Fruit fly (Drosophila melanogaster): ENCODE results near the gene CG43402.

Gene CG43402

DNA sequence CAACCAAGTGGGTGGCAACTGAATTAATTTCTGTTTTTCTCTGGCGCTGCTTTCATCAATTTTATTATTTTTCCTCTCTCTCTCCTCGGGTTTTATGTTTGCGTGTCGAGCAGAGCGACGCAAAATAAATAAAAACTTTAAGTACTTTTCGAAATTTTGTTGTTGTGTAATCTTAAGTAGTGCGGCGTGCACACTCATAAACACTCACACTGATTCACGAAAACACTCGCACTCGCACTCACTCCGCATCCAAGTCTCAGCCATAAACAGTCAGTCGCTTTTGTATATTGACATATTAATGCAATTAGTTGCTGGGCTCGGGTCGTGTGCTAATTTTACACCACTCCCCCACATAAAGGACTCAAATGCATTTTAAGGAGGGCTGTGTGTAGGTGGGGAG lies 7.5 kb upstream of the CG43402 start:
- no peak for TF ChIP-seq usp (GFP tag; optimal IDR thresholded peaks at IDR 0.05)
- TF ChIP-seq CG8478 (optimal IDR thresholded peaks at IDR 0.05): no peak
- no peak for TF ChIP-seq EcR (GFP tag; optimal IDR thresholded peaks at IDR 0.05)
- TF ChIP-seq psq (optimal IDR thresholded peaks at IDR 0.05): no peak

DNA sequence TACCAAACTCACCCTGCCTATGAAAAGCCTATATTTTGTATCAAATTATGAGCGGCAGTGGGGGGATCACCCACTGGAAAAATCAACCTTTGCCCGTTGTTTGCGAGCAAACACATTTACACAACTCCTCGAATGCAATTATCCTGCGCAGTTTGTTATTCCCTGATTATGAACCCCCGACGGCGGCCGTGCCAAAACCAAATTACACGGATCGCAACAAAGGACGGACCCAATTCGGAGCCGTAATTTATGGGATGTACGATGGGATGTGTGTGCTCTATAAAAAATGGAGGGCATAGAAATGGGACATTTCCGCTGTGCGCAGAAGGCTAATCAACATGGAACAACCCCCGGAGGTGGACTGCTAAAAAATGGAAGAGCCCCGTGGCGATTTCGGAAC lies 6.9 kb upstream of the CG43402 start:
- no peak for TF ChIP-seq Dll (optimal IDR thresholded peaks at IDR 0.05)
- no peak for TF ChIP-seq CG8478 (optimal IDR thresholded peaks at IDR 0.05)
- TF ChIP-seq pan (optimal IDR thresholded peaks at IDR 0.05): no peak
- no peak for TF ChIP-seq psq (optimal IDR thresholded peaks at IDR 0.05)

DNA sequence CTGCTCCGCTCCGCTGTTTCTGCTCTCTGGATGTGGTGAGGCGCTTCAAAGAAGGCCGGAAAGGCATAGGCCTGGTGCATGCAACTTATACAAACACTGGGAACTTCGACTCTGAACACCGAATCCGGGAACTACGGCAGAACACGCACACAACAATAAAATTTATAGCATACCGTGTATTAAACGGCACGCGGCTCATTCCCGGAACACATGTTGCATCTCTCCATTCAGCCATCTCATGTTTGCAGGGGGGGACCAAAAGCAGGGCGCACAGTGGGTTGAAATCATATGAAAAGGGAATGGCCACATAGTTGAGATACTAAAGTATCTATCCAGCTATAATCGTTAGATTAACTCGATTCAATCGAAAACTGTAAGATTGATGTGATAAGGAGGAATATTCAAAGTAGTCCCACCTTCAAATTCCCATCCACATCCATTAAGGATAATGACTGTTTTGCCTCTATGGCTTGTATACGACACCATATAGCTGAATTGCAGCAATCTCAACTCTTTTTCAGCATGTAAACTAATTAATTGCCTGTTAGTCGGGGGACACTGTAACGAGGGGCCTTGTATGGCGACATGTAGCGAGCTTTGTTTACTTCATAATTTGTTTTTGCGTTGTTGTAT lies 2.5 kb upstream of the CG43402 start:
- TF ChIP-seq usp (GFP tag; optimal IDR thresholded peaks at IDR 0.05): no peak

- TF ChIP-seq CG8478 (optimal IDR thresholded peaks at IDR 0.05) (no peak), EcR (GFP tag; optimal IDR thresholded peaks at IDR 0.05) (no peak), usp (GFP tag; optimal IDR thresholded peaks at IDR 0.05) (no peak), Dll (optimal IDR thresholded peaks at IDR 0.05) (no peak), psq (optimal IDR thresholded peaks at IDR 0.05) (no peak), pan (optimal IDR thresholded peaks at IDR 0.05) (no peak)
Observed at dm6 chr2L:1443509-1443908, 1.1 kb downstream of the CG43402 start.

DNA sequence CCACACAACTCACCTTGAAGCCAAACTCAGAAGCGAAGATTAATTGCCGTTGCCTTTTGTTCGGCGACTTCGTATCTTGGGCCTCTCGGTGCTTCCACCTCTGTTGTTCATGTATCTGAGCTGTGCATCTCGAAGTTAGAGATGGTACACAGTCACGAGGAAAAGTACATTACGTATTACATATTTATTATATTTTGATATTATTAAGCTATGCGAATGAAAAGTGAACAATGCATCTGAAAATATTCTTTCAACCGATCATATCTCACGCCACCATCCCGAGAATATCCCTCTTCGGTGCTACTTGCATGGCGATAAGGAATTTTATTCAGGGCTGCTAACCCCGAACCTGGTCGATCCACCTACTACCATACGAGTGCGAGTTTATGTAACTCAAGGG lies 2.6 kb downstream of the CG43402 start:
- TF ChIP-seq CG8478 (optimal IDR thresholded peaks at IDR 0.05): no peak
- no peak for TF ChIP-seq pan (optimal IDR thresholded peaks at IDR 0.05)
- TF ChIP-seq Dll (optimal IDR thresholded peaks at IDR 0.05): no peak
- TF ChIP-seq EcR (GFP tag; optimal IDR thresholded peaks at IDR 0.05): no peak
- no peak for TF ChIP-seq psq (optimal IDR thresholded peaks at IDR 0.05)
- no peak for TF ChIP-seq usp (GFP tag; optimal IDR thresholded peaks at IDR 0.05)

DNA sequence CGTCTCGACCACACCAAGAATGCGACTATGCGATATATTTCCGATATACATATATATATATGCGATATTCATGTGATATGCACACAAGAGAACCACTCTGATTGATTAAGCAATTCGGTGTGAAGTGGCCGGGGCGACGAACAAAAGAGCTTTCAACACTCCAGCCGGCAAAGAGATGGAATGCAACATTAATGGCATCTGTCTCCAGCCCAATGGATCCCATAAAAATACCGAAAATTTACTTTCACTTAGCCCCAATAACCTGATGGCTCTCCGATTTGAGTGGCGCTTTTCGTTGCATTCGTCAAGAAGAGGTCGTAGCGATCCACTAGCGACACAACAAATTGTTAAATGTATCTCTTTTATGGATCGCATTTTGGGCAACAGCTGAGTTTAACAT lies 4.3 kb downstream of the CG43402 start:
- TF ChIP-seq pan (optimal IDR thresholded peaks at IDR 0.05) (no peak), psq (optimal IDR thresholded peaks at IDR 0.05) (no peak), Dll (optimal IDR thresholded peaks at IDR 0.05) (no peak), usp (GFP tag; optimal IDR thresholded peaks at IDR 0.05) (no peak), EcR (GFP tag; optimal IDR thresholded peaks at IDR 0.05) (no peak), CG8478 (optimal IDR thresholded peaks at IDR 0.05) (no peak)

DNA sequence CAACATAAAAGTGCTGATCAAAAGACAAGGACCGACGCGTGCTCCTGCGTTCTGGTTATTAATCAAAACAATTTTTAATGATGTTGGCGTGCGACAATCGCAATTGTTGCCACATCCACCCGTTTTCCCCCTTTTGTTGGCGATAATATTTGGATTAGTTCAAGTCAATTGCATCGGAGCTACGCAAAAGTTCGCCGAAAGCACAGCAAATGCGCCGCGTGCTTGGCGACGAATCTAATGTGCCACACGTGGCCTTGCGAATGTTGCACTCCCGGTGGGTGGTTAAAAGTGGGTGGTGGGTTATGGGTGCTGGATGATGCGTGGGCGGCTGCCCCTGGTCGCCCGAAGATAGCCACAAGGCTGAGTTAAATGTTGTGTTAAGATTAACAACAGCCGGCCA lies 5.2 kb downstream of the CG43402 start:
- TF ChIP-seq psq (optimal IDR thresholded peaks at IDR 0.05): no peak
- TF ChIP-seq Dll (optimal IDR thresholded peaks at IDR 0.05): no peak
- no peak for TF ChIP-seq pan (optimal IDR thresholded peaks at IDR 0.05)
- no peak for TF ChIP-seq usp (GFP tag; optimal IDR thresholded peaks at IDR 0.05)
- no peak for TF ChIP-seq CG8478 (optimal IDR thresholded peaks at IDR 0.05)
- TF ChIP-seq EcR (GFP tag; optimal IDR thresholded peaks at IDR 0.05): no peak

dm6 chr2L:1448188-1448587 lies 5.8 kb downstream of the CG43402 start:
- TF ChIP-seq CG8478 (optimal IDR thresholded peaks at IDR 0.05) (no peak), psq (optimal IDR thresholded peaks at IDR 0.05) (no peak), Dll (optimal IDR thresholded peaks at IDR 0.05) (no peak), pan (optimal IDR thresholded peaks at IDR 0.05) (no peak), usp (GFP tag; optimal IDR thresholded peaks at IDR 0.05) (no peak), EcR (GFP tag; optimal IDR thresholded peaks at IDR 0.05) (no peak)

DNA sequence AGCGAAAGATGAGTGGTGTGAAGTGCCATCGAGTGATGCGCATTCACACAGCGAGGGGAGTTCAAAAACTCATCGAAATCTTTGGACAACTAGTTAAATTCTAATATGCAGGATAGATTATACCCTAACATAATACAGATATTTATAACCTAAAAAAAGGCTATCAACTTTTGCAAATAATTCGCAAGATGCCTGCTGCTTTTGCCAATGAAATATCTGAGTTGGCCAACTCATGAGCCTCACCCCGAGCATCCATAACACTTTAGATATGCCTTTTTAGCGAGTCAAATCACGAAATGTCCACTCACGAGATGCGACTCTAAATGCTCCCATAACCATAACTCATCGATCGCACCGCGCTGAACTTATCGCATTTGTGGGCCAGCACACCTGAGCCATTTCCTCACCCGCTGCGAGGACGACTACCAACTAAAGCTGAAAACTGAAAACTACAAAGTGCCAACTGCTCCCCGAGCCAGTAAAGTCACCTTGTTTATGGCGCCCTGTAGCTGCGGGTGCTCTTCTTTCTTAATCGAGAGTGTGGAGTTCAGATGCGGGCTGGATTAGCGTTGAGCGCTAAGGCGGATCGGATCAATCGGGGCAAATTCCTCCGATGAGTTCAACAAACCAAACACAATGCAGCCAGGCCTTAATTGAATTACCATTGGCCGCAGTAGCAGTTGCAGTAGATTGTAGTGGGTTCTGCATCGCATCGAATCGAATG lies 7.5 kb downstream of the CG43402 start:
- no peak for TF ChIP-seq Dll (optimal IDR thresholded peaks at IDR 0.05)
- TF ChIP-seq CG8478 (optimal IDR thresholded peaks at IDR 0.05): no peak
- no peak for TF ChIP-seq usp (GFP tag; optimal IDR thresholded peaks at IDR 0.05)
- no peak for TF ChIP-seq pan (optimal IDR thresholded peaks at IDR 0.05)
- no peak for TF ChIP-seq psq (optimal IDR thresholded peaks at IDR 0.05)

- TF ChIP-seq Dll (optimal IDR thresholded peaks at IDR 0.05): no peak
- TF ChIP-seq CG8478 (optimal IDR thresholded peaks at IDR 0.05): no peak
- no peak for TF ChIP-seq pan (optimal IDR thresholded peaks at IDR 0.05)
- no peak for TF ChIP-seq EcR (GFP tag; optimal IDR thresholded peaks at IDR 0.05)
- TF ChIP-seq psq (optimal IDR thresholded peaks at IDR 0.05): no peak
- no peak for TF ChIP-seq usp (GFP tag; optimal IDR thresholded peaks at IDR 0.05)
Observed at dm6 chr2L:1455498-1455897, 13.1 kb downstream of the CG43402 start.

DNA sequence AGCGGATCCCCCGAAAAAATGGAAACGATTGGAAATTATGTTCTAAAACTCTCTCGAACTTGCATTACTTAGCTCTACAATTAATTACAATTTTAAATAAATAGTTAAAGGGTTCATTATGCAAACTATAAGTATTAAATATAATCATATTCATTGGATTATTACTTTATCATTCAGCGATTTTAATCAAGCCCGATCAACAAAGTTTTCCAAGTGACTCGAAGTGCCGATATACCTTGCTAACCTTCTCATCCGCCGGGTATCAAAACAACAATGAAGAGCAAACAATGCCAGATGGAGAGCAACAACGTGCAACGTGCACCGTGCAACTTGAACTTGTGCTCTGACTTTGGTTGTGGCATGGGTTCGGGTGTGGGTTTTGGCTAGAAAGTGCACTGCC lies 13.9 kb downstream of the CG43402 start:
- TF ChIP-seq usp (GFP tag; optimal IDR thresholded peaks at IDR 0.05): no peak
- TF ChIP-seq psq (optimal IDR thresholded peaks at IDR 0.05): no peak
- no peak for TF ChIP-seq Dll (optimal IDR thresholded peaks at IDR 0.05)
- TF ChIP-seq pan (optimal IDR thresholded peaks at IDR 0.05): peak; percentile 23
- no peak for TF ChIP-seq EcR (GFP tag; optimal IDR thresholded peaks at IDR 0.05)
- no peak for TF ChIP-seq CG8478 (optimal IDR thresholded peaks at IDR 0.05)

DNA sequence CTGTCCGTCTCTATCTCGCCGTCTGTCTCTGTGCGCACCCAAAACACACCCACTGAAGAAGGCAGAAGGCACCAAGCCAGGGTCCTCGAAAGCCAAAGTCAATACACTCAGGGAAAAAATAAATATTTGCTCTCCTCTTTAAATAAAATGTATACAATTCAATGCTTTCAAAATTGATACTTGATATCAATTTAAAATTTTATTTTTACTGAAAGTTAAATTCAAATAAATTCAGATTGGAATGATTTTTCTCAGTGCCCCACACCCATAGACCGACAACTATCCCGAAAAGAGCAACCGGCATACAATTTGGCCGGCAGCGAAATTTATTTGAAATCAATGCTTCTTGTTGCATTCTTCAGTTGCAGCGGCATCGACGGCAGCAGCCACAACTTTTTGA lies 14.4 kb downstream of the CG43402 start:
- no peak for TF ChIP-seq psq (optimal IDR thresholded peaks at IDR 0.05)
- TF ChIP-seq pan (optimal IDR thresholded peaks at IDR 0.05): no peak
- TF ChIP-seq Dll (optimal IDR thresholded peaks at IDR 0.05): no peak
- TF ChIP-seq CG8478 (optimal IDR thresholded peaks at IDR 0.05): no peak
- no peak for TF ChIP-seq EcR (GFP tag; optimal IDR thresholded peaks at IDR 0.05)
- TF ChIP-seq usp (GFP tag; optimal IDR thresholded peaks at IDR 0.05): no peak

Data from whole organism.